Worm (Caenorhabditis elegans) whole organism, early embryonic: ENCODE measurements around the gene cdr-4.

Experiments
- B0310.2 ChIP-seq: sonication (generic microtip); optimal IDR thresholded peaks from 2 replicates; lab custom pipeline; 2016; ENCODE audit warnings: mild to moderate bottlenecking, missing genetic modification characterization, missing compliant biosample characterization
- F13C5.2 ChIP-seq: sonication (generic microtip); optimal IDR thresholded peaks from 2 replicates; lab custom pipeline; 2017; ENCODE audit warnings: mild to moderate bottlenecking, missing genetic modification characterization, inconsistent platforms, missing compliant biosample characterization
- ama-1 ChIP-seq: fragments of 150-350 bp; optimal IDR thresholded peaks from 2 replicates; lab custom pipeline; 2014
- flt-1 ChIP-seq: fragments of 200-800 bp; sonication (Bioruptor generic); IDR thresholded peaks from 2 replicates; pipeline ENCODE4 v1.3.6; 2022; ENCODE audit warnings: missing genetic modification characterization, missing compliant biosample characterization
- hmbx-1 ChIP-seq: sonication (generic microtip); optimal IDR thresholded peaks from 2 replicates; lab custom pipeline; 2016; ENCODE audit warnings: mild to moderate bottlenecking, missing genetic modification characterization, missing compliant biosample characterization
- hnd-1 ChIP-seq: sonication (generic microtip); optimal IDR thresholded peaks from 2 replicates; lab custom pipeline; 2016; ENCODE audit warnings: missing genetic modification characterization, missing compliant biosample characterization
- pes-1 ChIP-seq: fragments of 200-800 bp; sonication (Bioruptor generic); IDR thresholded peaks from 2 replicates; pipeline ENCODE4 v1.3.6; 2022; ENCODE audit warnings: missing genetic modification reagents, missing genetic modification characterization, missing compliant biosample characterization
- scrt-1 ChIP-seq: fragments of 200-800 bp; sonication (Bioruptor generic); IDR thresholded peaks from 2 replicates; pipeline ENCODE4 v1.3.6; 2022; ENCODE audit warnings: missing genetic modification characterization, missing compliant biosample characterization
- tbx-37 ChIP-seq: fragments of 200-800 bp; sonication (Bioruptor generic); conservative IDR thresholded peaks from 2 replicates; pipeline ENCODE4 v1.3.6; 2022; ENCODE audit warnings: missing genetic modification reagents, missing genetic modification characterization, missing compliant biosample characterization

DNA sequence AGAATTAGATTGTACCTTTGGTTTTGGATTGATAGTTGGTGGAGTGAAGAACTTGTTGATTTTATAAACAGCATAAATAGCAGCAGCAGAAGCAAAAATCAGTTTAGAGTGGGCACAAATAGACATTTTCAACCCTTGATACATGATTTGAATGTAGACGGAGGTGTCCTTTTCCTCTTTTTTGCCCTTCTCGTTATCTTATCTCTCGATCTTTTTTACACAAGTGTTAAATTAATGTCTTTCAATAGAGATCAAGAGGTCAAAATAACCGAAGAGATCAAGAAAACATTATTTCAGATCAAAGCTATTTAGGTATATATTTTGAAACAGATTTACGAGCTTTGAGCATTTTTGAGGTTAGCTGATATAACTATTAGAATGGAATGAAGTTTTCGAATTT is 3.5 kb upstream of the cdr-4 start, which contains the start of gene cdr-7:
- no peak for TF ChIP-seq F13C5.2 (tag; lab: Kevin White, UChicago)
- TF ChIP-seq scrt-1 (GFP tag; lab: Robert Waterston, UW), result no peak
- no peak for TF ChIP-seq hmbx-1 (tag; lab: Kevin White, UChicago)
- TF ChIP-seq ama-1 (lab: Kevin White, UChicago), result no peak
- TF ChIP-seq hnd-1 (tag; lab: Kevin White, UChicago), result no peak
- TF ChIP-seq pes-1 (GFP tag; lab: Robert Waterston, UW), result no peak
- no peak for TF ChIP-seq flt-1
- no peak for TF ChIP-seq B0310.2 (tag; lab: Kevin White, UChicago)
- no peak for TF ChIP-seq tbx-37 (GFP tag; lab: Robert Waterston, UW)
